Worm (Caenorhabditis elegans): Measurements from ENCODE around the gene idpp-4.

- TF ChIP-seq aly-1 (tag; optimal IDR thresholded peaks at IDR 0.05) (no peak), hmbx-1 (tag; optimal IDR thresholded peaks at IDR 0.05) (no peak), hmg-4 (GFP tag; optimal IDR thresholded peaks at IDR 0.05) (no peak), ceh-13 (GFP tag; optimal IDR thresholded peaks at IDR 0.05) (no peak), ceh-36 (tag; optimal IDR thresholded peaks at IDR 0.05) (no peak), B0310.2 (tag; optimal IDR thresholded peaks at IDR 0.05) (no peak), hnd-1 (tag; optimal IDR thresholded peaks at IDR 0.05) (no peak), ets-7 (tag; optimal IDR thresholded peaks at IDR 0.05) (no peak), ama-1 (optimal IDR thresholded peaks at IDR 0.05) (no peak), tbx-37 (GFP tag; conservative IDR thresholded peaks at IDR 0.05) (no peak)
Measured at ce11 chrII:10316119-10316518, 5.1 kb upstream of the idpp-4 start, which contains the start of gene gcy-5.
